Comparison of ENCODE assay signal across 1 fruit fly cellular context in genomic region chr2L:8732702-8733101, dm6.
A peak's percentile ranks its signal among the peaks of the same experiment; 100 is the strongest.
TF ChIP-seq lines count a peak whose summit lies in the region.

No protein-coding gene starts in this region.

TF ChIP-seq in whole organism, embryonic, 481 proteins besides CTCF, POLR2A, EP300 and RAD21 (continued from another document and continues in another):
- TF ChIP-seq CG31441 (GFP tag; IDR thresholded peaks at IDR 0.05; lab: Robert Waterston, UW) (no peak), tll (GFP tag; optimal IDR thresholded peaks at IDR 0.05; lab: Kevin White, UChicago) (no peak), CG6854 (GFP tag; optimal IDR thresholded peaks at IDR 0.05; lab: Kevin White, UChicago) (no peak), Bgb (GFP tag; IDR thresholded peaks at IDR 0.05; lab: Robert Waterston, UW; ENCODE audit: partially characterized antibody) (no peak), Opbp (GFP tag; IDR thresholded peaks at IDR 0.05; lab: Robert Waterston, UW; ENCODE audit: partially characterized antibody) (no peak), Gug (GFP tag; IDR thresholded peaks at IDR 0.05; lab: Robert Waterston, UW) (no peak), Camta (GFP tag; optimal IDR thresholded peaks at IDR 0.05; lab: Kevin White, UChicago) (peak; percentile 24), NFAT (GFP tag; IDR thresholded peaks at IDR 0.05; lab: Robert Waterston, UW) (no peak), Mes4 (GFP tag; optimal IDR thresholded peaks at IDR 0.05; lab: Kevin White, UChicago) (no peak), inv (GFP tag; IDR thresholded peaks at IDR 0.05; lab: Robert Waterston, UW; ENCODE audit: partially characterized antibody) (no peak), HmgD (GFP tag; optimal IDR thresholded peaks at IDR 0.05; lab: Kevin White, UChicago) (no peak), vnd (GFP tag; IDR thresholded peaks at IDR 0.05; lab: Robert Waterston, UW; ENCODE audit: partially characterized antibody) (no peak), Blimp-1 (GFP tag; optimal IDR thresholded peaks at IDR 0.05; lab: Kevin White, UChicago) (peak; percentile 21), Spps (tag; optimal IDR thresholded peaks at IDR 0.05; lab: Kevin White, UChicago) (no peak), slou (GFP tag; optimal IDR thresholded peaks at IDR 0.05; lab: Kevin White, UChicago) (no peak), danr (GFP tag; IDR thresholded peaks at IDR 0.05; lab: Robert Waterston, UW) (0 out of 2 replicates have a peak, but pooled peaks have one; percentile 31), ci (GFP tag; IDR thresholded peaks at IDR 0.05; lab: Robert Waterston, UW) (peak; percentile 65; the same call in 1 of the 3 replicates), az2 (GFP tag; optimal IDR thresholded peaks at IDR 0.05; lab: Kevin White, UChicago) (peak; percentile 1), Tbp (GFP tag; optimal IDR thresholded peaks at IDR 0.05; lab: Kevin White, UChicago) (no peak), CG14965 (GFP tag; optimal IDR thresholded peaks at IDR 0.05; lab: Kevin White, UChicago; ENCODE audit: borderline replicate concordance) (no peak), gfzf (GFP tag; optimal IDR thresholded peaks at IDR 0.05; lab: Kevin White, UChicago) (no peak), gsb-n (tag; optimal IDR thresholded peaks at IDR 0.05; lab: Kevin White, UChicago) (no peak), CG32532 (GFP tag; IDR thresholded peaks at IDR 0.05; lab: Robert Waterston, UW) (no peak), ind (GFP tag; optimal IDR thresholded peaks at IDR 0.05; lab: Kevin White, UChicago) (peak; percentile 32), CG4328 (GFP tag; optimal IDR thresholded peaks at IDR 0.05; lab: Kevin White, UChicago) (no peak), Sox102F (GFP tag; optimal IDR thresholded peaks at IDR 0.05; lab: Kevin White, UChicago) (peak; percentile 62), zfh2 (GFP tag; optimal IDR thresholded peaks at IDR 0.05; lab: Kevin White, UChicago) (peak; percentile 33), CG7745 (tag; optimal IDR thresholded peaks at IDR 0.05; lab: Kevin White, UChicago) (no peak), CG2889 (GFP tag; IDR thresholded peaks at IDR 0.05; lab: Robert Waterston, UW) (no peak), CG7786 (GFP tag; optimal IDR thresholded peaks at IDR 0.05; lab: Kevin White, UChicago) (no peak), gcm2 (GFP tag; optimal IDR thresholded peaks at IDR 0.05; lab: Kevin White, UChicago) (no peak), Oaz (GFP tag; IDR thresholded peaks at IDR 0.05; lab: Robert Waterston, UW) (no peak), chm (GFP tag; IDR thresholded peaks at IDR 0.05; lab: Robert Waterston, UW) (peak; percentile 52; the same call in 1 of the 2 replicates), grau (tag; optimal IDR thresholded peaks at IDR 0.05; lab: Kevin White, UChicago) (no peak), jigr1 (GFP tag; IDR thresholded peaks at IDR 0.05; lab: Robert Waterston, UW) (no peak), Asciz (GFP tag; optimal IDR thresholded peaks at IDR 0.05; lab: Kevin White, UChicago) (no peak), sug (tag; optimal IDR thresholded peaks at IDR 0.05; lab: Kevin White, UChicago) (no peak), maf-S (GFP tag; optimal IDR thresholded peaks at IDR 0.05; lab: Kevin White, UChicago) (no peak), CG15073 (GFP tag; optimal IDR thresholded peaks at IDR 0.05; lab: Kevin White, UChicago) (no peak), H15 (GFP tag; IDR thresholded peaks at IDR 0.05; lab: Robert Waterston, UW) (peak; percentile 72), dysf (GFP tag; IDR thresholded peaks at IDR 0.05; lab: Robert Waterston, UW) (peak; percentile 64; the same call in 1 of the 3 replicates), z (GFP tag; IDR thresholded peaks at IDR 0.05; lab: Robert Waterston, UW) (no peak), CrebB (tag; optimal IDR thresholded peaks at IDR 0.05; lab: Kevin White, UChicago) (no peak), dmrt99B (tag; optimal IDR thresholded peaks at IDR 0.05; lab: Kevin White, UChicago) (peak; percentile 68), CG15601 (tag; optimal IDR thresholded peaks at IDR 0.05; lab: Kevin White, UChicago) (no peak), fd102C (GFP tag; optimal IDR thresholded peaks at IDR 0.05; lab: Kevin White, UChicago) (no peak), abd-A (tag; optimal IDR thresholded peaks at IDR 0.05; lab: Kevin White, UChicago) (no peak), CG14441 (GFP tag; IDR thresholded peaks at IDR 0.05; lab: Robert Waterston, UW) (peak; percentile 62; the same call in 1 of the 2 replicates), otp (GFP tag; IDR thresholded peaks at IDR 0.05; lab: Robert Waterston, UW) (0 out of 3 replicates have a peak, but pooled peaks have one; percentile 52), fu2 (GFP tag; optimal IDR thresholded peaks at IDR 0.05; lab: Kevin White, UChicago) (no peak), CG12219 (GFP tag; optimal IDR thresholded peaks at IDR 0.05; lab: Kevin White, UChicago) (no peak), E2f2 (GFP tag; IDR thresholded peaks at IDR 0.05; lab: Robert Waterston, UW) (no peak; the same call in 1 of the 2 replicates), Sry-β (GFP tag; optimal IDR thresholded peaks at IDR 0.05; lab: Kevin White, UChicago) (no peak), lbe (GFP tag; optimal IDR thresholded peaks at IDR 0.05; lab: Kevin White, UChicago) (no peak), CG11723 (GFP tag; optimal IDR thresholded peaks at IDR 0.05; lab: Kevin White, UChicago) (no peak), CG10654 (GFP tag; optimal IDR thresholded peaks at IDR 0.05; lab: Kevin White, UChicago) (no peak), Stat92E (GFP tag; optimal IDR thresholded peaks at IDR 0.05; lab: Kevin White, UChicago) (no peak), dmrt11E (tag; optimal IDR thresholded peaks at IDR 0.05; lab: Kevin White, UChicago) (no peak), CG2116 (GFP tag; optimal IDR thresholded peaks at IDR 0.05; lab: Kevin White, UChicago) (no peak), repo (GFP tag; optimal IDR thresholded peaks at IDR 0.05; lab: Kevin White, UChicago) (no peak), sens (GFP tag; lab: Kevin White, UChicago) (peak; percentile 78), cad (GFP tag; optimal IDR thresholded peaks at IDR 0.05; lab: Kevin White, UChicago) (no peak), jing (GFP tag; optimal IDR thresholded peaks at IDR 0.05; lab: Kevin White, UChicago) (no peak), Mad (GFP tag; optimal IDR thresholded peaks at IDR 0.05; lab: Kevin White, UChicago) (peak; percentile 12), CG7556 (GFP tag; optimal IDR thresholded peaks at IDR 0.05; lab: Kevin White, UChicago) (no peak), Bteb2 (GFP tag; optimal IDR thresholded peaks at IDR 0.05; lab: Kevin White, UChicago) (no peak), CG11560 (tag; IDR thresholded peaks at IDR 0.05; lab: Robert Waterston, UW) (no peak), al (GFP tag; IDR thresholded peaks at IDR 0.05; lab: Robert Waterston, UW) (no peak), CG3163 (GFP tag; optimal IDR thresholded peaks at IDR 0.05; lab: Kevin White, UChicago) (no peak), cas (GFP tag; IDR thresholded peaks at IDR 0.05; lab: Robert Waterston, UW) (no peak), CG7928 (GFP tag; optimal IDR thresholded peaks at IDR 0.05; lab: Kevin White, UChicago) (no peak), B-H2 (GFP tag; optimal IDR thresholded peaks at IDR 0.05; lab: Kevin White, UChicago) (no peak), CG17361 (GFP tag; IDR thresholded peaks at IDR 0.05; lab: Robert Waterston, UW) (0 out of 3 replicates have a peak, but pooled peaks have one; percentile 34), CG12236 (GFP tag; optimal IDR thresholded peaks at IDR 0.05; lab: Kevin White, UChicago) (no peak), CG8089 (GFP tag; optimal IDR thresholded peaks at IDR 0.05; lab: Kevin White, UChicago) (no peak), CG9437 (GFP tag; optimal IDR thresholded peaks at IDR 0.05; lab: Kevin White, UChicago) (peak; percentile 2), CG6813 (GFP tag; optimal IDR thresholded peaks at IDR 0.05; lab: Kevin White, UChicago) (no peak), CG2678 (tag; optimal IDR thresholded peaks at IDR 0.05; lab: Kevin White, UChicago) (peak; percentile 46), mam (GFP tag; optimal IDR thresholded peaks at IDR 0.05; lab: Kevin White, UChicago) (no peak), emc (GFP tag; optimal IDR thresholded peaks at IDR 0.05; lab: Kevin White, UChicago) (no peak), schlank (tag; optimal IDR thresholded peaks at IDR 0.05; lab: Kevin White, UChicago) (no peak), CG14667 (GFP tag; IDR thresholded peaks at IDR 0.05; lab: Robert Waterston, UW) (no peak), sr (GFP tag; IDR thresholded peaks at IDR 0.05; lab: Robert Waterston, UW) (peak; percentile 30; the same call in 1 of the 3 replicates), bsh (GFP tag; optimal IDR thresholded peaks at IDR 0.05; lab: Kevin White, UChicago) (no peak), CG13287 (GFP tag; IDR thresholded peaks at IDR 0.05; lab: Robert Waterston, UW; ENCODE audit: partially characterized antibody) (no peak), CG33213 (GFP tag; optimal IDR thresholded peaks at IDR 0.05; lab: Kevin White, UChicago) (no peak), hth (optimal IDR thresholded peaks at IDR 0.05; lab: Kevin White, UChicago) (no peak), CG4617 (GFP tag; optimal IDR thresholded peaks at IDR 0.05; lab: Kevin White, UChicago; ENCODE audit: borderline replicate concordance) (no peak), CG1602 (GFP tag; optimal IDR thresholded peaks at IDR 0.05; lab: Kevin White, UChicago) (no peak), CG15269 (tag; optimal IDR thresholded peaks at IDR 0.05; lab: Kevin White, UChicago) (peak; percentile 29), gsb (GFP tag; IDR thresholded peaks at IDR 0.05; lab: Robert Waterston, UW) (no peak), CG7271 (tag; optimal IDR thresholded peaks at IDR 0.05; lab: Kevin White, UChicago) (no peak), gcm (GFP tag; optimal IDR thresholded peaks at IDR 0.05; lab: Kevin White, UChicago) (no peak), CG31388 (GFP tag; optimal IDR thresholded peaks at IDR 0.05; lab: Kevin White, UChicago) (no peak), CG18764 (GFP tag; optimal IDR thresholded peaks at IDR 0.05; lab: Kevin White, UChicago) (no peak), lola (GFP tag; optimal IDR thresholded peaks at IDR 0.05; lab: Kevin White, UChicago) (no peak), shn (GFP tag; optimal IDR thresholded peaks at IDR 0.05; lab: Kevin White, UChicago) (no peak), slbo (GFP tag; IDR thresholded peaks at IDR 0.05; lab: Robert Waterston, UW) (0 out of 2 replicates have a peak, but pooled peaks have one; percentile 35), Hmx (GFP tag; optimal IDR thresholded peaks at IDR 0.05; lab: Kevin White, UChicago) (no peak), GATAe (GFP tag; conservative IDR thresholded peaks at IDR 0.05; lab: Robert Waterston, UW) (no peak), Hr78 (GFP tag; optimal IDR thresholded peaks at IDR 0.05; lab: Kevin White, UChicago) (no peak), CG13775 (GFP tag; optimal IDR thresholded peaks at IDR 0.05; lab: Kevin White, UChicago) (no peak), CG6683 (GFP tag; optimal IDR thresholded peaks at IDR 0.05; lab: Kevin White, UChicago) (no peak), CG10543 (GFP tag; optimal IDR thresholded peaks at IDR 0.05; lab: Kevin White, UChicago) (no peak), her (GFP tag; optimal IDR thresholded peaks at IDR 0.05; lab: Kevin White, UChicago) (no peak), CG15696 (tag; optimal IDR thresholded peaks at IDR 0.05; lab: Kevin White, UChicago) (no peak), CG5180 (GFP tag; optimal IDR thresholded peaks at IDR 0.05; lab: Kevin White, UChicago) (no peak), zfh1 (GFP tag; IDR thresholded peaks at IDR 0.05; lab: Robert Waterston, UW) (peak; percentile 50; the same call in 1 of the 3 replicates), CG8359 (GFP tag; optimal IDR thresholded peaks at IDR 0.05; lab: Kevin White, UChicago; ENCODE audit: borderline replicate concordance) (no peak), C15 (GFP tag; IDR thresholded peaks at IDR 0.05; lab: Robert Waterston, UW) (no peak), dimm (GFP tag; IDR thresholded peaks at IDR 0.05; lab: Robert Waterston, UW) (no peak), CG6272 (GFP tag; IDR thresholded peaks at IDR 0.05; lab: Robert Waterston, UW) (no peak; the same call in 1 of the 2 replicates), TFAM (GFP tag; optimal IDR thresholded peaks at IDR 0.05; lab: Kevin White, UChicago) (no peak), CG6175 (GFP tag; IDR thresholded peaks at IDR 0.05; lab: Robert Waterston, UW) (no peak), oc (tag; optimal IDR thresholded peaks at IDR 0.05; lab: Kevin White, UChicago) (no peak), sc (optimal IDR thresholded peaks at IDR 0.05; lab: Kevin White, UChicago) (no peak), sc (GFP tag; optimal IDR thresholded peaks at IDR 0.05; lab: Kevin White, UChicago) (no peak), CG2199 (GFP tag; IDR thresholded peaks at IDR 0.05; lab: Robert Waterston, UW) (no peak), Meics (GFP tag; optimal IDR thresholded peaks at IDR 0.05; lab: Kevin White, UChicago) (no peak), Optix (GFP tag; IDR thresholded peaks at IDR 0.05; lab: Robert Waterston, UW) (no peak), wdn (GFP tag; IDR thresholded peaks at IDR 0.05; lab: Robert Waterston, UW) (no peak), lab (GFP tag; optimal IDR thresholded peaks at IDR 0.05; lab: Kevin White, UChicago) (peak; percentile 51), psq (GFP tag; optimal IDR thresholded peaks at IDR 0.05; lab: Kevin White, UChicago) (no peak), lmd (GFP tag; IDR thresholded peaks at IDR 0.05; lab: Robert Waterston, UW) (peak; percentile 37), CG10321 (GFP tag; IDR thresholded peaks at IDR 0.05; lab: Robert Waterston, UW) (no peak), chif (GFP tag; optimal IDR thresholded peaks at IDR 0.05; lab: Kevin White, UChicago) (peak in 1 of 2 experiments; percentile 4), crp (GFP tag; optimal IDR thresholded peaks at IDR 0.05; lab: Kevin White, UChicago) (no peak), CoRest (tag; optimal IDR thresholded peaks at IDR 0.05; lab: Kevin White, UChicago) (no peak), CG12942 (GFP tag; optimal IDR thresholded peaks at IDR 0.05; lab: Kevin White, UChicago) (no peak), CG8281 (tag; optimal IDR thresholded peaks at IDR 0.05; lab: Kevin White, UChicago) (no peak), CG32767 (GFP tag; IDR thresholded peaks at IDR 0.05; lab: Robert Waterston, UW) (0 out of 2 replicates have a peak, but pooled peaks have one; percentile 23), Hr39 (optimal IDR thresholded peaks at IDR 0.05; lab: Kevin White, UChicago) (no peak), tup (GFP tag; optimal IDR thresholded peaks at IDR 0.05; lab: Kevin White, UChicago) (no peak), Hr51 (GFP tag; optimal IDR thresholded peaks at IDR 0.05; lab: Kevin White, UChicago) (peak in 1 of 2 experiments; percentile 46), CG7963 (GFP tag; IDR thresholded peaks at IDR 0.05; lab: Robert Waterston, UW; ENCODE audit: partially characterized antibody) (no peak), mirr (GFP tag; optimal IDR thresholded peaks at IDR 0.05; lab: Kevin White, UChicago) (no peak)
